Worm (Caenorhabditis elegans): ENCODE measurements around the gene W08A12.3.

Gene W08A12.3

DNA sequence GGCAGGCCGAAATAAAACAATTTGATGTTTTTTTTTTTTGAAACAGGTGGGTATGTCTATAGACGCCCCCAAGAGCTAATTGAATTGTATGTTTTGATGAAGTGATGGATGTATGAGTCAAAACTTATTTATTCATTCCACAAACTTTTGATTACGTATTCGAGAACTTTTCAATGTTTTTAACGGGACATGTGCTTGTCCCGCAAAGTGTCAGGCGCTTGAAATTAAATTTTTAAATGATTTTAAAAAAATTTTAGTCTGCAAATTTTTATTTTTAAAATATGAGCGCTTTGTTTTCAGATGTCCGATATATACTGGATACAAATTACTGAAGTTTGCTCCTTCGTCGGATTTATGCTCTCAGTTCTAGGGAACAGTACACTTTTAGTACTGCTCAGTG is 33.2 kb upstream of the W08A12.3 start, which contains the start of gene str-114:
Gene str-114 (plus strand): TSS at position 301 of the 400 bp plus-strand sequence.
- TF ChIP-seq nhr-111 (GFP tag; optimal IDR thresholded peaks at IDR 0.05) = no peak
- peak; percentile 81 for TF ChIP-seq aha-1 (tag)

ce11 chrV:3659472-3659871 is 23.2 kb upstream of the W08A12.3 start, which contains the start of gene acr-23:
Gene acr-23, minus strand, starts transcription at chrV:3659572.
- TF ChIP-seq zfp-3 (GFP tag; conservative IDR thresholded peaks at IDR 0.05) (no peak), hlh-11 (tag; optimal IDR thresholded peaks at IDR 0.05) (no peak), unc-62 (GFP tag; optimal IDR thresholded peaks at IDR 0.05 in 1 of 2) (peak in 1 of 2 experiments; percentile 72), unc-62 (tag; optimal IDR thresholded peaks at IDR 0.05) (no peak), D1046.2 (GFP tag; IDR thresholded peaks at IDR 0.05) (no peak), nhr-42 (GFP tag; IDR thresholded peaks at IDR 0.05) (no peak), unc-39 (tag; optimal IDR thresholded peaks at IDR 0.05) (no peak), dve-1 (tag; optimal IDR thresholded peaks at IDR 0.05; ENCODE audit: insufficient read depth) (no peak), lir-3 (tag; optimal IDR thresholded peaks at IDR 0.05) (no peak)

DNA sequence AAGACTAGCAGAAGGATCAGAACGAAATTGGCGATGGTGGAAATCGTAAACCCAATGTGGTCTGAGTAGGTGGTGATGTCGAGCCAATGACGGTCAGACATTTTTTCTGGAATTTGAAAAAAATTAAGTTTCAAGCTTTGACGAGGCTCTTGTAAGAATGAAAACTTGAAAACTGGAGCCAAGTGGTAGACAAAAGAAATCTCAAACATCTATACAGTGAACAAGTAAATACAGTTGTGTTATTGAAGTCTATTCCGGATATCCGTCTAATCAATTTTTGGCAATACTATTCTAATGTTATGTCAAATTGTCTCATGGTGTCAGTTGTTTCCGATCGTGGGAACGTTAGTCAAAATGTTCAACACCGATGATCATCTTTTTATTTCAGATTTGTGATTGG is 15.8 kb upstream of the W08A12.3 start, which contains the start of gene str-113:
Gene str-113 (minus strand): TSS at position 101 of the 400 bp plus-strand sequence.
- TF ChIP-seq mdt-29 (GFP tag; IDR thresholded peaks at IDR 0.05) = no peak
- TF ChIP-seq unc-62 (GFP tag; optimal IDR thresholded peaks at IDR 0.05 in 1 of 2) = no peak
- no peak for TF ChIP-seq unc-62 (tag; optimal IDR thresholded peaks at IDR 0.05)
- TF ChIP-seq set-16 (GFP tag; IDR thresholded peaks at IDR 0.05) = no peak
- no peak for TF ChIP-seq Y5F2A.4 (GFP tag; optimal IDR thresholded peaks at IDR 0.05)
- TF ChIP-seq ceh-20 (GFP tag; IDR thresholded peaks at IDR 0.05) = no peak
- no peak for TF ChIP-seq dpl-1 (GFP tag; optimal IDR thresholded peaks at IDR 0.05)
- TF ChIP-seq php-3 (GFP tag; IDR thresholded peaks at IDR 0.05) = no peak
- no peak for TF ChIP-seq R02D3.7 (tag; optimal IDR thresholded peaks at IDR 0.05)
- TF ChIP-seq spr-3 (GFP tag; optimal IDR thresholded peaks at IDR 0.05) = no peak
- TF ChIP-seq Y48G9A.11 (GFP tag; IDR thresholded peaks at IDR 0.05) = no peak
- TF ChIP-seq zag-1 (tag; optimal IDR thresholded peaks at IDR 0.05) = no peak
- no peak for TF ChIP-seq attf-4 (tag; optimal IDR thresholded peaks at IDR 0.05)
- no peak for TF ChIP-seq Y75B8A.6 (GFP tag; IDR thresholded peaks at IDR 0.05)
- no peak for TF ChIP-seq snpc-4 (tag; optimal IDR thresholded peaks at IDR 0.05)
- TF ChIP-seq mes-2 (tag; optimal IDR thresholded peaks at IDR 0.05; ENCODE audit: poor library complexity, severe bottlenecking) = no peak
- TF ChIP-seq Y105C5A.15 (GFP tag; IDR thresholded peaks at IDR 0.05) = no peak

DNA sequence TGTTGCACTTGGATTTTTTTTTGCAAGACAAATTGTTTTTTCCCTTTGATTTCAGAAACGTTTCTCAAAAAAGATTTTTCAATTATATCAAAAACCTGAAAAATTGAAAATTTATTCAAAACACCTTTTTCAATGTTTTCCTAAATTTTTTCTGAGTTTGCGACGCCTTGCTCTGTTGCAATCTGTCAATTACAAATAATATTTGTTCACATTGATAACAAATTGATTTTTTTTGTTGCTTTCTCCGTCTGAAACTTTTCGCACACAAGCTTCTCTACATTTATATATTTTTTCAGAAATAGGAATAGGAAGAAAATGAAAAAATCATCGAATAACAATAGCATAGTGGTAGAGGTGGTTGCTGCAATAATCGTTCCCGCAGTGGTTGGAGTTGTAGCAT is 14.2 kb upstream of the W08A12.3 start, which contains the start of gene Y39H10B.2:
Gene Y39H10B.2 (plus strand): TSS at position 301 of the 400 bp plus-strand sequence.
- TF ChIP-seq daf-16 (GFP tag; optimal IDR thresholded peaks at IDR 0.05) (no peak), daf-16 (tag; optimal IDR thresholded peaks at IDR 0.05) (peak; percentile 42), egl-43 (GFP tag; IDR thresholded peaks at IDR 0.05) (no peak), tra-1 (GFP tag; IDR thresholded peaks at IDR 0.05) (no peak), snpc-1.2 (GFP tag; IDR thresholded peaks at IDR 0.05) (no peak), lin-39 (tag; optimal IDR thresholded peaks at IDR 0.05) (no peak)

- TF ChIP-seq R02D3.7 (tag; optimal IDR thresholded peaks at IDR 0.05) (no peak), spr-1 (tag; optimal IDR thresholded peaks at IDR 0.05) (no peak), F10B5.3 (tag; optimal IDR thresholded peaks at IDR 0.05) (no peak), F37D6.2 (tag; optimal IDR thresholded peaks at IDR 0.05) (no peak), zip-11 (GFP tag; IDR thresholded peaks at IDR 0.05) (no peak), saeg-2 (GFP tag; IDR thresholded peaks at IDR 0.05) (no peak), nhr-10 (tag; optimal IDR thresholded peaks at IDR 0.05) (no peak)
Measured at ce11 chrV:3670499-3670898, 12.2 kb upstream of the W08A12.3 start, which contains the start of gene Y39H10B.3. Gene Y39H10B.3, plus strand, starts transcription at chrV:3670799.
